Worm (Caenorhabditis elegans) whole organism, L4 larva: ENCODE results near the gene F54F2.9.

ENCODE experiments used
- D1046.2 ChIP-seq: fragments of 200-800 bp; sonication (Bioruptor generic); IDR thresholded peaks from 2 replicates; pipeline ENCODE4 v1.3.6; 2022; ENCODE audit warnings: missing genetic modification characterization, missing compliant biosample characterization
- F10B5.3 ChIP-seq: sonication (generic microtip); optimal IDR thresholded peaks from 2 replicates; lab custom pipeline; 2016; ENCODE audit warnings: mild to moderate bottlenecking, missing genetic modification characterization, missing compliant biosample characterization
- F26F4.8 ChIP-seq: fragments of 200-800 bp; sonication (Bioruptor generic); conservative IDR thresholded peaks from 2 replicates; pipeline ENCODE4 v1.3.6; 2022; ENCODE audit warnings: missing genetic modification characterization, missing compliant biosample characterization
- F49E8.2 ChIP-seq: sonication (generic microtip); optimal IDR thresholded peaks from 2 replicates; lab custom pipeline; 2016; ENCODE audit warnings: missing compliant biosample characterization, mild to moderate bottlenecking, missing genetic modification characterization, borderline replicate concordance
- T26A8.4 ChIP-seq: fragments of 200-800 bp; sonication (Bioruptor generic); IDR thresholded peaks from 2 replicates; pipeline ENCODE4 v1.3.6; 2022; ENCODE audit warnings: missing genetic modification characterization, missing compliant biosample characterization
- Y105C5A.15 ChIP-seq: fragments of 200-800 bp; sonication (Bioruptor generic); IDR thresholded peaks from 2 replicates; pipeline ENCODE4 v1.3.6; 2022; ENCODE audit warnings: missing genetic modification characterization, missing compliant biosample characterization
- Y48G9A.11 ChIP-seq: fragments of 200-800 bp; sonication (Bioruptor generic); IDR thresholded peaks from 2 replicates; pipeline ENCODE4 v1.3.6; 2022; ENCODE audit warnings: missing genetic modification reagents, missing genetic modification characterization, missing compliant biosample characterization
- aha-1 ChIP-seq: fragments of 150-350 bp; peaks from one replicate; lab custom pipeline; 2014; ENCODE audit warnings: missing biosample characterization, missing genetic modification characterization
- ama-1 ChIP-seq: fragments of 150-350 bp; optimal IDR thresholded peaks from 2 replicates; lab custom pipeline; 2014; ENCODE audit warnings: inconsistent platforms, mixed read lengths
- attf-4 ChIP-seq: sonication (generic microtip); optimal IDR thresholded peaks from 3 replicates; lab custom pipeline; 2017; ENCODE audit warnings: missing biosample characterization, missing genetic modification characterization
- ceh-32 ChIP-seq: sonication (generic microtip); optimal IDR thresholded peaks from 2 replicates; lab custom pipeline; 2016; ENCODE audit warnings: mild to moderate bottlenecking, missing genetic modification characterization, missing compliant biosample characterization; ENCODE audit not compliant: poor library complexity
- ceh-62 ChIP-seq: sonication (generic microtip); optimal IDR thresholded peaks from 2 replicates; lab custom pipeline; 2017; ENCODE audit warnings: missing biosample characterization, missing genetic modification characterization
- ceh-82 ChIP-seq: sonication (generic microtip); optimal IDR thresholded peaks from 2 replicates; lab custom pipeline; 2017; ENCODE audit warnings: missing biosample characterization, missing genetic modification characterization
- cey-2 ChIP-seq: sonication (generic microtip); optimal IDR thresholded peaks from 3 replicates; lab custom pipeline; 2017; ENCODE audit warnings: missing genetic modification characterization, mild to moderate bottlenecking, missing compliant biosample characterization, antibody characterized with exemption, borderline replicate concordance; ENCODE audit not compliant: insufficient read depth
- daf-12 ChIP-seq: fragments of 150-350 bp; optimal IDR thresholded peaks from 2 replicates; lab custom pipeline; 2014; ENCODE audit warnings: missing biosample characterization, missing genetic modification reagents, missing genetic modification characterization
- daf-16 ChIP-seq, 3 experiments: sonication (generic microtip); optimal IDR thresholded peaks; 2 replicates each; lab custom pipeline; 2016 to 2017; ENCODE audit warnings: missing genetic modification characterization in 3 of 3, missing genetic modification reagents in 3 of 3, mild to moderate bottlenecking in 2 of 3, missing compliant biosample characterization in 2 of 3, missing biosample characterization in 1 of 3, moderate library complexity in 1 of 3
- dmd-6 ChIP-seq: fragments of 200-800 bp; sonication (Bioruptor generic); IDR thresholded peaks from 2 replicates; pipeline ENCODE4 v1.3.6; 2022; ENCODE audit warnings: missing genetic modification reagents, missing genetic modification characterization, missing compliant biosample characterization
- egl-27 ChIP-seq: sonication (generic microtip); optimal IDR thresholded peaks from 3 replicates; lab custom pipeline; 2017; ENCODE audit warnings: missing biosample characterization, missing genetic modification reagents, missing genetic modification characterization
- fkh-10 ChIP-seq: fragments of 150-350 bp; optimal IDR thresholded peaks from 2 replicates; lab custom pipeline; 2014; ENCODE audit warnings: missing biosample characterization, missing genetic modification reagents, missing genetic modification characterization
- fos-1 ChIP-seq: fragments of 150-350 bp; optimal IDR thresholded peaks from 2 replicates; lab custom pipeline; 2014; ENCODE audit warnings: missing biosample characterization, missing genetic modification characterization
- gei-8 ChIP-seq: fragments of 200-800 bp; sonication (Bioruptor generic); optimal IDR thresholded peaks from 2 replicates; lab custom pipeline; 2018; ENCODE audit warnings: mild to moderate bottlenecking, missing genetic modification characterization, missing compliant biosample characterization
- hif-1 ChIP-seq, 2 experiments: sonication (generic microtip); optimal IDR thresholded peaks; 2 replicates each; lab custom pipeline; 2016 to 2017; ENCODE audit warnings: missing compliant biosample characterization in 2 of 2, missing genetic modification characterization in 2 of 2, missing genetic modification reagents in 2 of 2, missing genotype in 2 of 2, mild to moderate bottlenecking in 1 of 2
- hlh-11 ChIP-seq: fragments of 200-800 bp; sonication (Bioruptor generic); optimal IDR thresholded peaks from 2 replicates; lab custom pipeline; 2018; ENCODE audit warnings: mild to moderate bottlenecking, missing genetic modification characterization, missing compliant biosample characterization
- lin-1 ChIP-seq: fragments of 200-800 bp; sonication (Bioruptor generic); IDR thresholded peaks from 2 replicates; pipeline ENCODE4 v1.3.6; 2022; ENCODE audit warnings: missing genetic modification reagents, missing genetic modification characterization, missing compliant biosample characterization
- lin-13 ChIP-seq: fragments of 150-350 bp; optimal IDR thresholded peaks from 2 replicates; lab custom pipeline; 2014; ENCODE audit warnings: missing biosample characterization, missing genetic modification reagents, missing genetic modification characterization
- lin-29 ChIP-seq: fragments of 200-800 bp; sonication (Bioruptor generic); IDR thresholded peaks from 2 replicates; pipeline ENCODE4 v1.3.6; 2022; ENCODE audit warnings: missing genetic modification reagents, missing genetic modification characterization, missing compliant biosample characterization
- lin-38 ChIP-seq: fragments of 200-800 bp; sonication (Bioruptor generic); IDR thresholded peaks from 2 replicates; pipeline ENCODE4 v1.3.6; 2022; ENCODE audit warnings: missing genetic modification reagents, missing genetic modification characterization, missing compliant biosample characterization
- lir-3 ChIP-seq: sonication (generic microtip); optimal IDR thresholded peaks from 2 replicates; lab custom pipeline; 2016; ENCODE audit warnings: mild to moderate bottlenecking, missing genetic modification characterization, missing compliant biosample characterization
- lsy-2 ChIP-seq, 2 experiments: fragments of 150-350 bp in 1 of 2; sonication (generic microtip) in 1 of 2; optimal IDR thresholded peaks; 2 replicates each; lab custom pipeline; 2014 to 2017; ENCODE audit warnings: missing biosample characterization in 2 of 2, missing genetic modification characterization in 2 of 2
- mdt-29 ChIP-seq: fragments of 200-800 bp; sonication (Bioruptor generic); IDR thresholded peaks from 2 replicates; pipeline ENCODE4 v1.3.6; 2022; ENCODE audit warnings: missing genetic modification reagents, missing genetic modification characterization, missing compliant biosample characterization
- mxl-3 ChIP-seq: fragments of 200-800 bp; sonication (Bioruptor generic); optimal IDR thresholded peaks from 2 replicates; lab custom pipeline; 2018; ENCODE audit warnings: mild to moderate bottlenecking, missing genetic modification characterization, missing compliant biosample characterization
- nhr-11 ChIP-seq: fragments of 150-350 bp; optimal IDR thresholded peaks from 2 replicates; lab custom pipeline; 2014; ENCODE audit warnings: missing biosample characterization, missing genetic modification characterization
- nhr-237 ChIP-seq: sonication (generic microtip); optimal IDR thresholded peaks from 2 replicates; lab custom pipeline; 2017; ENCODE audit warnings: missing biosample characterization, missing genetic modification characterization
- nhr-25 ChIP-seq: sonication (generic microtip); optimal IDR thresholded peaks from 2 replicates; lab custom pipeline; 2017; ENCODE audit warnings: missing genetic modification characterization, mild to moderate bottlenecking, missing compliant biosample characterization, antibody characterized with exemption, moderate library complexity, borderline replicate concordance; ENCODE audit not compliant: insufficient read depth
- nhr-41 ChIP-seq: fragments of 200-800 bp; sonication (Bioruptor generic); IDR thresholded peaks from 2 replicates; pipeline ENCODE4 v1.3.6; 2022; ENCODE audit warnings: missing genetic modification reagents, missing genetic modification characterization, missing compliant biosample characterization
- nhr-76 ChIP-seq: fragments of 150-350 bp; optimal IDR thresholded peaks from 2 replicates; lab custom pipeline; 2014; ENCODE audit warnings: missing biosample characterization, missing genetic modification characterization
- nhr-77 ChIP-seq: fragments of 150-350 bp; optimal IDR thresholded peaks from 2 replicates; lab custom pipeline; 2014; ENCODE audit warnings: missing biosample characterization, missing genetic modification characterization
- pqm-1 ChIP-seq: sonication (generic microtip); optimal IDR thresholded peaks from 2 replicates; lab custom pipeline; 2017; ENCODE audit warnings: missing biosample characterization, missing genetic modification characterization
- saeg-2 ChIP-seq: fragments of 200-800 bp; sonication (Bioruptor generic); IDR thresholded peaks from 2 replicates; pipeline ENCODE4 v1.3.6; 2022; ENCODE audit warnings: missing genetic modification reagents, missing genetic modification characterization, missing compliant biosample characterization
- set-16 ChIP-seq: fragments of 200-800 bp; sonication (Bioruptor generic); IDR thresholded peaks from 2 replicates; pipeline ENCODE4 v1.3.6; 2022; ENCODE audit warnings: missing genetic modification reagents, missing genetic modification characterization, missing compliant biosample characterization
- tag-97 ChIP-seq: fragments of 200-800 bp; sonication (Bioruptor generic); IDR thresholded peaks from 2 replicates; pipeline ENCODE4 v1.3.6; 2022; ENCODE audit warnings: missing genetic modification characterization, missing compliant biosample characterization
- tra-1 ChIP-seq: fragments of 200-800 bp; sonication (Bioruptor generic); IDR thresholded peaks from 2 replicates; pipeline ENCODE4 v1.3.6; 2022; ENCODE audit warnings: missing genetic modification reagents, missing genetic modification characterization, missing compliant biosample characterization
- unc-130 ChIP-seq: sonication (generic microtip); optimal IDR thresholded peaks from 2 replicates; lab custom pipeline; 2016; ENCODE audit warnings: missing genetic modification reagents, missing genetic modification characterization, missing compliant biosample characterization
- zip-11 ChIP-seq: fragments of 200-800 bp; sonication (Bioruptor generic); IDR thresholded peaks from 2 replicates; pipeline ENCODE4 v1.3.6; 2022; ENCODE audit warnings: missing genetic modification characterization, missing compliant biosample characterization
- zip-2 ChIP-seq: fragments of 150-350 bp; optimal IDR thresholded peaks from 2 replicates; lab custom pipeline; 2014; ENCODE audit warnings: missing biosample characterization, missing genetic modification characterization

F54F2.9 gene

ce11 chrIII:8866983-8867842 is 40.2 kb upstream of the F54F2.9 start (continued):
- TF ChIP-seq nhr-25 (tag; lab: Kevin White, UChicago), result peak; percentile 13
- 0 out of 2 replicates have a peak, but pooled peaks have one; percentile 7 for TF ChIP-seq saeg-2
- TF ChIP-seq pqm-1, result peak; percentile 19

ce11 chrIII:8866038-8866437 is 39.0 kb upstream of the F54F2.9 start:
- 0 out of 2 replicates have a peak, but pooled peaks have one; percentile 13 for TF ChIP-seq Y105C5A.15
- TF ChIP-seq fkh-10, result no peak
- no peak for TF ChIP-seq ceh-32
- no peak for TF ChIP-seq T26A8.4 (GFP tag; lab: Robert Waterston, UW)
- no peak for TF ChIP-seq daf-16 (GFP tag; optimal IDR thresholded peaks at IDR 0.05; lab: Kevin White, UChicago)
- TF ChIP-seq daf-16 (tag; optimal IDR thresholded peaks at IDR 0.05; lab: Kevin White, UChicago), result peak; percentile 60
- peak; percentile 99 for TF ChIP-seq aha-1 (tag; lab: Kevin White, UChicago)
- TF ChIP-seq cey-2 (tag; lab: Kevin White, UChicago), result no peak
- TF ChIP-seq tag-97, result no peak
- no peak for TF ChIP-seq nhr-11
- no peak for TF ChIP-seq saeg-2
- no peak for TF ChIP-seq lin-1

- TF ChIP-seq nhr-237 (tag; lab: Kevin White, UChicago), result no peak
- TF ChIP-seq lsy-2 (tag; optimal IDR thresholded peaks at IDR 0.05; lab: Kevin White, UChicago), result peak; percentile 27 to 64
- peak; percentile 78; the same call in 1 of the 2 replicates for TF ChIP-seq D1046.2 (GFP tag; lab: Robert Waterston, UW)
- no peak for TF ChIP-seq unc-130
- no peak for TF ChIP-seq fos-1 (tag; lab: Kevin White, UChicago)
- 0 out of 2 replicates have a peak, but pooled peaks have one; percentile 51 for TF ChIP-seq lin-29 (GFP tag; lab: Robert Waterston, UW)
- TF ChIP-seq tra-1 (GFP tag; lab: Robert Waterston, UW), result peak; percentile 82
- peak; percentile 89 for TF ChIP-seq mxl-3 (GFP tag; lab: Kevin White, UChicago)
- TF ChIP-seq daf-12 (tag; lab: Kevin White, UChicago), result no peak
- TF ChIP-seq F10B5.3 (tag; lab: Kevin White, UChicago), result no peak
- peak; percentile 51; the same call in 1 of the 2 replicates for TF ChIP-seq nhr-41 (GFP tag; lab: Robert Waterston, UW)
- TF ChIP-seq lin-38, result peak; percentile 74
- no peak for TF ChIP-seq tag-97
- TF ChIP-seq zip-11 (GFP tag; lab: Robert Waterston, UW), result peak; percentile 71; the same call in 1 of the 2 replicates
- TF ChIP-seq dmd-6, result peak; percentile 94
- peak; percentile 78 for TF ChIP-seq pqm-1
- peak; percentile 75 for TF ChIP-seq lin-13 (GFP tag; lab: Kevin White, UChicago)
- TF ChIP-seq gei-8 (GFP tag; lab: Kevin White, UChicago), result peak; percentile 82
- peak; percentile 3 to 64 for TF ChIP-seq hif-1 (tag; optimal IDR thresholded peaks at IDR 0.05; lab: Kevin White, UChicago)
- peak; percentile 95 for TF ChIP-seq set-16
- no peak for TF ChIP-seq ceh-62
- TF ChIP-seq lir-3 (tag; lab: Kevin White, UChicago), result peak; percentile 26
- peak; percentile 96 for TF ChIP-seq hlh-11 (tag; lab: Kevin White, UChicago)
- no peak for TF ChIP-seq ceh-82
- TF ChIP-seq egl-27, result no peak
- peak; percentile 48; the same call in 1 of the 2 replicates for TF ChIP-seq Y48G9A.11 (GFP tag; lab: Robert Waterston, UW)
- no peak for TF ChIP-seq nhr-76 (tag; lab: Kevin White, UChicago)
- TF ChIP-seq nhr-77, result peak; percentile 67
- TF ChIP-seq attf-4 (tag; lab: Kevin White, UChicago), result no peak
- no peak for TF ChIP-seq zip-2 (tag; lab: Kevin White, UChicago)
- 0 out of 2 replicates have a peak, but pooled peaks have one; percentile 36 for TF ChIP-seq F26F4.8 (GFP tag; lab: Robert Waterston, UW)
- peak; percentile 95 for TF ChIP-seq ama-1
- TF ChIP-seq mdt-29 (GFP tag; lab: Robert Waterston, UW), result no peak; the same call in 1 of the 2 replicates
- TF ChIP-seq F49E8.2, result no peak
- TF ChIP-seq daf-16 (GFP tag; optimal IDR thresholded peaks at IDR 0.05; lab: Kevin White, UChicago), result peak; percentile 40 to 81
- peak; percentile 34 for TF ChIP-seq daf-16 (tag; optimal IDR thresholded peaks at IDR 0.05; lab: Kevin White, UChicago)
Observed at ce11 chrIII:8865294-8865766, 38.3 kb upstream of the F54F2.9 start.
